Worm (Caenorhabditis elegans) whole organism, mixed stage, embryonic: ENCODE measurements around the gene dct-19.

Experiments used
- blmp-1 ChIP-seq: fragments of 150-350 bp; optimal IDR thresholded peaks from 2 replicates; lab custom pipeline; 2014; ENCODE audit warnings: missing biosample characterization, missing genetic modification characterization
- ces-1 ChIP-seq: fragments of 150-350 bp; optimal IDR thresholded peaks from 2 replicates; lab custom pipeline; 2014; ENCODE audit warnings: missing biosample characterization, missing genetic modification reagents, missing genetic modification characterization
- hlh-1 ChIP-seq: fragments of 150-350 bp; optimal IDR thresholded peaks from 2 replicates; lab custom pipeline; 2014; ENCODE audit warnings: missing biosample characterization, missing genetic modification reagents, missing genetic modification characterization
- lin-32 ChIP-seq: fragments of 200-800 bp; sonication (Bioruptor generic); optimal IDR thresholded peaks from 2 replicates; lab custom pipeline; 2018; ENCODE audit warnings: mild to moderate bottlenecking, missing genetic modification characterization, missing compliant biosample characterization
- lsy-2 ChIP-seq: fragments of 150-350 bp; optimal IDR thresholded peaks from 2 replicates; lab custom pipeline; 2014; ENCODE audit warnings: missing biosample characterization, missing genetic modification characterization
- nhr-12 ChIP-seq: fragments of 150-350 bp; optimal IDR thresholded peaks from 2 replicates; lab custom pipeline; 2014; ENCODE audit warnings: missing biosample characterization, missing genetic modification characterization
- nhr-28 ChIP-seq: fragments of 150-350 bp; optimal IDR thresholded peaks from 2 replicates; lab custom pipeline; 2014; ENCODE audit warnings: missing biosample characterization, missing genetic modification characterization
- pha-4 ChIP-seq: fragments of 150-350 bp; optimal IDR thresholded peaks from 2 replicates; lab custom pipeline; 2018; ENCODE audit warnings: missing biosample characterization, missing genetic modification reagents, missing genetic modification characterization

- TF ChIP-seq lin-32 (GFP tag; lab: Kevin White, UChicago), result no peak
- no peak for TF ChIP-seq lsy-2 (tag; lab: Kevin White, UChicago)
- TF ChIP-seq hlh-1 (tag; lab: Kevin White, UChicago), result no peak
- TF ChIP-seq nhr-28 (tag; lab: Kevin White, UChicago), result no peak
- TF ChIP-seq nhr-12 (tag; lab: Kevin White, UChicago), result no peak
- TF ChIP-seq blmp-1, result no peak
- no peak for TF ChIP-seq pha-4 (tag; lab: Kevin White, UChicago)
- no peak for TF ChIP-seq ces-1 (GFP tag; lab: Kevin White, UChicago)
These were observed 21.7 kb upstream of the dct-19 start, which contains the start of gene C32H11.4 for ce11 chrIV:12921027-12921426.
